Worm (Caenorhabditis elegans) whole organism, L2 larva: ENCODE measurements around the gene rnp-7.

Source experiments
- C34F6.9 ChIP-seq: fragments of 150-350 bp; optimal IDR thresholded peaks from 2 replicates; lab custom pipeline; 2014; ENCODE audit warnings: missing biosample characterization, missing genetic modification characterization
- F13H6.1 ChIP-seq: sonication (generic microtip); optimal IDR thresholded peaks from 2 replicates; lab custom pipeline; 2016; ENCODE audit warnings: missing genetic modification characterization, missing compliant biosample characterization
- R02D3.7 ChIP-seq: fragments of 150-350 bp; optimal IDR thresholded peaks from 2 replicates; lab custom pipeline; 2014; ENCODE audit warnings: missing biosample characterization, missing genetic modification characterization
- Y55F3AM.14 ChIP-seq: fragments of 200-800 bp; sonication (Bioruptor generic); optimal IDR thresholded peaks from 2 replicates; lab custom pipeline; 2018; ENCODE audit warnings: mild to moderate bottlenecking, missing genetic modification characterization, missing compliant biosample characterization
- ZK546.5 ChIP-seq: sonication (generic microtip); optimal IDR thresholded peaks from 2 replicates; lab custom pipeline; 2017; ENCODE audit warnings: missing biosample characterization, missing genetic modification characterization
- alr-1 ChIP-seq: fragments of 150-350 bp; optimal IDR thresholded peaks from 2 replicates; lab custom pipeline; 2014; ENCODE audit warnings: missing biosample characterization, missing genetic modification characterization
- aly-2 ChIP-seq: fragments of 150-350 bp; optimal IDR thresholded peaks from 2 replicates; lab custom pipeline; 2014; ENCODE audit warnings: missing biosample characterization, missing genetic modification characterization
- ama-1 ChIP-seq: fragments of 150-350 bp; optimal IDR thresholded peaks from 2 replicates; lab custom pipeline; 2018; ENCODE audit warnings: inconsistent platforms
- ceh-16 ChIP-seq: fragments of 150-350 bp; optimal IDR thresholded peaks from 2 replicates; lab custom pipeline; 2014; ENCODE audit warnings: missing biosample characterization, missing genetic modification characterization
- ceh-82 ChIP-seq: fragments of 150-350 bp; optimal IDR thresholded peaks from 2 replicates; lab custom pipeline; 2014; ENCODE audit warnings: missing biosample characterization, missing genetic modification characterization
- crh-2 ChIP-seq: sonication (generic microtip); optimal IDR thresholded peaks from 2 replicates; lab custom pipeline; 2017; ENCODE audit warnings: missing biosample characterization, missing genetic modification characterization
- egl-27 ChIP-seq: sonication (generic microtip); optimal IDR thresholded peaks from 3 replicates; lab custom pipeline; 2017; ENCODE audit warnings: missing biosample characterization, missing genetic modification reagents, missing genetic modification characterization
- elt-1 ChIP-seq: fragments of 150-350 bp; optimal IDR thresholded peaks from 2 replicates; lab custom pipeline; 2014; ENCODE audit warnings: missing biosample characterization, missing genetic modification characterization
- elt-3 ChIP-seq: sonication (generic microtip); optimal IDR thresholded peaks from 2 replicates; lab custom pipeline; 2017; ENCODE audit warnings: missing biosample characterization, missing genetic modification characterization
- fos-1 ChIP-seq: fragments of 150-350 bp; optimal IDR thresholded peaks from 2 replicates; lab custom pipeline; 2014; ENCODE audit warnings: missing biosample characterization, missing genetic modification characterization
- lin-11 ChIP-seq: fragments of 150-350 bp; sonication (generic microtip); optimal IDR thresholded peaks from 2 replicates; lab custom pipeline; 2014; ENCODE audit warnings: missing biosample characterization, missing genetic modification characterization, inconsistent platforms, mixed read lengths
- lin-13 ChIP-seq: fragments of 150-350 bp; optimal IDR thresholded peaks from 2 replicates; lab custom pipeline; 2014; ENCODE audit warnings: missing biosample characterization, missing genetic modification reagents, missing genetic modification characterization
- lin-39 ChIP-seq: fragments of 150-350 bp; optimal IDR thresholded peaks from 2 replicates; lab custom pipeline; 2014; ENCODE audit warnings: missing biosample characterization, missing genetic modification reagents, missing genetic modification characterization
- lsy-2 ChIP-seq, 2 experiments: fragments of 150-350 bp in 1 of 2; sonication (generic microtip) in 1 of 2; optimal IDR thresholded peaks; 2 replicates each; lab custom pipeline; 2014 to 2017; ENCODE audit warnings: missing biosample characterization in 2 of 2, missing genetic modification characterization in 2 of 2
- mab-5 ChIP-seq: fragments of 150-350 bp; optimal IDR thresholded peaks from 2 replicates; lab custom pipeline; 2014; ENCODE audit warnings: missing biosample characterization, missing genetic modification characterization
- mbf-1 ChIP-seq: sonication (generic microtip); optimal IDR thresholded peaks from 2 replicates; lab custom pipeline; 2017; ENCODE audit warnings: missing biosample characterization, missing genetic modification characterization
- mdl-1 ChIP-seq, 2 experiments: fragments of 150-350 bp in 1 of 2; sonication (generic microtip) in 1 of 2; optimal IDR thresholded peaks; 2 replicates each; lab custom pipeline; 2017; ENCODE audit warnings: missing biosample characterization in 2 of 2, missing genetic modification characterization in 2 of 2
- nhr-10 ChIP-seq: sonication (generic microtip); optimal IDR thresholded peaks from 2 replicates; lab custom pipeline; 2017; ENCODE audit warnings: missing biosample characterization, missing genetic modification characterization
- nhr-11 ChIP-seq: fragments of 150-350 bp; optimal IDR thresholded peaks from 2 replicates; lab custom pipeline; 2014; ENCODE audit warnings: missing biosample characterization, missing genetic modification characterization
- nhr-12 ChIP-seq: fragments of 150-350 bp; optimal IDR thresholded peaks from 2 replicates; lab custom pipeline; 2014; ENCODE audit warnings: missing biosample characterization, missing genetic modification characterization
- nhr-129 ChIP-seq: fragments of 150-350 bp; optimal IDR thresholded peaks from 2 replicates; lab custom pipeline; 2014; ENCODE audit warnings: missing biosample characterization, missing genetic modification characterization
- nhr-21 ChIP-seq: fragments of 150-350 bp; optimal IDR thresholded peaks from 2 replicates; lab custom pipeline; 2014; ENCODE audit warnings: missing biosample characterization, missing genetic modification characterization
- nhr-23 ChIP-seq: fragments of 150-350 bp; optimal IDR thresholded peaks from 2 replicates; lab custom pipeline; 2014; ENCODE audit warnings: missing biosample characterization, missing genetic modification reagents, missing genetic modification characterization
- nhr-237 ChIP-seq: fragments of 150-350 bp; optimal IDR thresholded peaks from 2 replicates; lab custom pipeline; 2014; ENCODE audit warnings: missing biosample characterization, missing genetic modification characterization
- nhr-25 ChIP-seq: fragments of 150-350 bp; sonication (generic microtip); optimal IDR thresholded peaks from 3 replicates; lab custom pipeline; 2014; ENCODE audit warnings: missing biosample characterization, missing genetic modification characterization
- nhr-6 ChIP-seq: fragments of 150-350 bp; optimal IDR thresholded peaks from 2 replicates; lab custom pipeline; 2014; ENCODE audit warnings: missing biosample characterization, missing genetic modification characterization
- nhr-77 ChIP-seq: fragments of 150-350 bp; optimal IDR thresholded peaks from 2 replicates; lab custom pipeline; 2014; ENCODE audit warnings: missing biosample characterization, missing genetic modification characterization
- peb-1 ChIP-seq: fragments of 150-350 bp; optimal IDR thresholded peaks from 2 replicates; lab custom pipeline; 2014; ENCODE audit warnings: missing biosample characterization, missing genetic modification characterization
- sem-4 ChIP-seq: fragments of 150-350 bp; optimal IDR thresholded peaks from 2 replicates; lab custom pipeline; 2014; ENCODE audit warnings: missing biosample characterization, missing genetic modification reagents, missing genetic modification characterization
- skn-1 ChIP-seq: sonication (generic microtip); optimal IDR thresholded peaks from 2 replicates; lab custom pipeline; 2017; ENCODE audit warnings: missing biosample characterization, missing genetic modification characterization
- sma-3 ChIP-seq: sonication (generic microtip); optimal IDR thresholded peaks from 2 replicates; lab custom pipeline; 2016; ENCODE audit warnings: missing genetic modification reagents, missing genetic modification characterization, missing compliant biosample characterization
- sma-9 ChIP-seq, 2 experiments: fragments of 150-350 bp in 1 of 2; sonication (generic microtip) in 1 of 2; optimal IDR thresholded peaks; 2 replicates each; lab custom pipeline; 2014 to 2016; ENCODE audit warnings: missing genetic modification characterization in 2 of 2, mild to moderate bottlenecking in 1 of 2, missing biosample characterization in 1 of 2, missing compliant biosample characterization in 1 of 2, missing genetic modification reagents in 1 of 2, moderate library complexity in 1 of 2
- snpc-4 ChIP-seq: fragments of 150-350 bp; optimal IDR thresholded peaks from 2 replicates; lab custom pipeline; 2014; ENCODE audit warnings: missing biosample characterization, missing genetic modification characterization
- unc-39 ChIP-seq: fragments of 150-350 bp; optimal IDR thresholded peaks from 2 replicates; lab custom pipeline; 2014; ENCODE audit warnings: missing biosample characterization, missing genetic modification characterization
- unc-55 ChIP-seq: fragments of 150-350 bp; sonication (generic microtip); optimal IDR thresholded peaks from 3 replicates; lab custom pipeline; 2014; ENCODE audit warnings: missing biosample characterization, missing genetic modification reagents, missing genetic modification characterization
- zag-1 ChIP-seq: fragments of 150-350 bp; optimal IDR thresholded peaks from 2 replicates; lab custom pipeline; 2014; ENCODE audit warnings: missing biosample characterization, missing genetic modification characterization
- ztf-1 ChIP-seq: fragments of 200-800 bp; sonication (Bioruptor generic); conservative IDR thresholded peaks from 2 replicates; pipeline ENCODE4 v1.3.6; 2022; ENCODE audit warnings: missing genetic modification characterization, missing compliant biosample characterization
- ztf-11 ChIP-seq: sonication (generic microtip); optimal IDR thresholded peaks from 2 replicates; lab custom pipeline; 2017; ENCODE audit warnings: missing biosample characterization, missing genetic modification characterization

The rnp-7 gene

DNA sequence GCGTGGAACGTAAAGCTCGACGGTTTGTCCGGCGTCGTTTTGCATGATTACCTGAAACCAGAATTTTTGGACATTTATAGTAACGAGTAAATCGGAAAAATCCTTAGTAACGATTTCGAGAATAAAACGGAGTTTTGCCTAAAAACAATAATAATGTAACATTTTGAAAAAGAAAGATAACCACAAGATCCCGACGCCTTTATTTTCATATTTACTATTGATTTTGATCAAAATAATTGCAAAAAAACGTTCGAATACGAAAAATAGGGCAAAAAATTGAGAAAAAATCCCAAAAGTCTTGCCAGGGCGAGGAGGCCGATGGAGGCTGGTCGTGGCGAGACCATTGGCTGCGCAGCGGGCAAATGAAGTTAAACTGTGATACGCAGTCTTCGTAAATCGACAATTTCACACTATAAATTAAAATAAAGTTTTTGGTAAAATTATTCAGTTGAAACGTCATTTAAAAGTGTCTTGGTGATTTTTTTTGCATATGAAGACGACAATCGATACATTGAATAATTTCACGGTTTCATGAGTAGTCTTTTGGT lies 28.7 kb upstream of the rnp-7 start, which contains the start of gene rps-21 (continued):
- TF ChIP-seq sem-4 (peak; percentile 46), lin-39 (tag; lab: Kevin White, UChicago) (no peak), mbf-1 (no peak), sma-9 (GFP tag; optimal IDR thresholded peaks at IDR 0.05; lab: Kevin White, UChicago) (peak; percentile 67), sma-9 (tag; optimal IDR thresholded peaks at IDR 0.05; lab: Kevin White, UChicago) (no peak), ceh-16 (tag; lab: Kevin White, UChicago) (peak; percentile 37)

DNA sequence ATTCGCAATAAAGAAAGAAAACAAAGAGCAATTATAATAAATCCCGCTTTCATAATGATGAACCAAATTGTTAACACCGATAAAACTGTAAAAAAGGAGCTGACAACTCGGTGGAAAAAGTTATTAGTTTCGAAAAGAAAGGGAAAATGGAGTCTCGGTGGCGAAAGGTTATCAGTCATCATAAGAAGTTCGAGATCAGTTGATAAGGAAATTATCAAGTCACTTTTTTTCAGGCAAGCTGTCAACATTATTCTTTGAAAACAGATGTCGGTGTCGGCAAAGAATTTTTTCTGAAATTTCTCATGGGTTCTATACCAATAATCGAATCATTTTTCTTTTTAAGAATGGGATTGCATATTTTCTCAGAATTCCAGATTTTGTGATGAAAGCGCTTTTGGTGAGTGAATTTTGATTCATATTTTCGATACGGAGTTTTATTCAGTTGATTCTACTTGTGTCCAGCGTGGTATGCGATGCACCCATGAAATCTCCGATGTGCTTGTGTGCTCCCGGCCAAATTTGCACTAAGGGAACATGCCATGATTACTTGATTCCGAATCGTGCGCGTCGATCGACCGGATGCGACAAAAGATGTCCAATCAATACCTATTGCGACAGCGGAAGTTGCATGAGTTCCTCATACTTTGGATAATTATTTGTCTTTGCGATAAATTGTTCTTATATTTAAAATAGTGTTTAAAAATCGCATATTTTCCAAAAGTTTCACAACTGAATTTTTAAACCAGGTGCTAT lies 27.5 kb upstream of the rnp-7 start, which contains the start of the genes F37C12.21 and F37C12.10:
Gene F37C12.21 (plus strand): TSS at position 58 of the 753 bp plus-strand sequence.
Gene F37C12.10 (minus strand): TSS at position 85 of the 753 bp plus-strand sequence.
- no peak for TF ChIP-seq nhr-77
- peak; percentile 59 for TF ChIP-seq fos-1 (tag; lab: Kevin White, UChicago)

DNA sequence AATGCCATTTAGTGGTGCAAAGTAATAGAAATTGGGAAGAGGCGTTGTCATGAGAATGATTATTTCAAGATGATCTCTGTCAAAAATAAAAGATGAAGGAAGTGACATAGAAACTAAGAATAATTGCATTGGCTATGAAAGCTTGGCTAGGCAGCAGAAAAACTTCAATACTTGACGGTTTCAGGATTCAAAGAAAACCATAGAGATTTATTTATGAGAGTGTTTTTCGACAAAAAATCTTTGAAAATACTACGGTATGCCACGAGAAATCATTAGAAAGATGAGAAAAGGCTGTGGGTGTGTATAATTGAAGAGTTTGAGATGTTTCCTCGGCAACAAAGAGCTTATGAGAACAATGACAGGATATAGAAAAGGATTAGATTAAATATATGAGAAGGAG lies 24.5 kb upstream of the rnp-7 start, which contains the start of gene F37C12.14:
Gene F37C12.14 (minus strand): TSS at position 101 of the 400 bp plus-strand sequence.
- TF ChIP-seq R02D3.7 (tag; lab: Kevin White, UChicago) (no peak), lin-11 (no peak), lin-13 (GFP tag; lab: Kevin White, UChicago) (no peak), nhr-25 (tag; lab: Kevin White, UChicago) (no peak), snpc-4 (no peak), mab-5 (tag; lab: Kevin White, UChicago) (no peak), nhr-10 (tag; lab: Kevin White, UChicago) (no peak), aly-2 (no peak), elt-3 (tag; lab: Kevin White, UChicago) (no peak), ztf-11 (tag; lab: Kevin White, UChicago) (no peak), ZK546.5 (tag; lab: Kevin White, UChicago) (no peak), nhr-23 (tag; lab: Kevin White, UChicago) (no peak), lin-39 (tag; lab: Kevin White, UChicago) (no peak), mbf-1 (no peak), peb-1 (no peak), ceh-16 (tag; lab: Kevin White, UChicago) (no peak), ceh-82 (tag; lab: Kevin White, UChicago) (no peak)

DNA sequence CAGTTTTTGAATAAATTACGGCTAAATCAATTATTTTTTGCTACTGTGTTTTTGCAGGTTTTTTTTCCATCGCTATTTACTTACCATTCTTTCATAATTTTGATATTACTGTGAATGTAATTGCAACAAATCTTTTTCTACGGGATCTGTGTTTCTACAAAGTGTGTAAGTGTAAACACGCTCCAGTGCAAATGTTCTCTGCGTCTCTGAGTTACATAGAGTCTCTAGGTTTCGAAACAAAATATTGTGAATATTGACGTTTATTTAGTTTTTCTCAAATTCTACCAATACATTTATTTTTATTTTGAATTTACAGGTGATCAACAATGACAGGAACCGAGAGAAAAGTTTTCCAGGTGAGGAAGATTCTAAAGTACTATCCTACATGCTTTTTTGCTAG lies 23.1 kb upstream of the rnp-7 start, which contains the start of gene yju-2:
Gene yju-2 (plus strand): TSS at position 315 of the 400 bp plus-strand sequence.
- no peak for TF ChIP-seq egl-27 (tag; lab: Kevin White, UChicago)
- TF ChIP-seq F13H6.1 (tag; lab: Kevin White, UChicago), result peak; percentile 35
- TF ChIP-seq snpc-4, result no peak
- peak; percentile 32 for TF ChIP-seq nhr-21 (tag; lab: Kevin White, UChicago)
- no peak for TF ChIP-seq peb-1
- peak; percentile 49 for TF ChIP-seq sma-9 (GFP tag; optimal IDR thresholded peaks at IDR 0.05; lab: Kevin White, UChicago)
- no peak for TF ChIP-seq sma-9 (tag; optimal IDR thresholded peaks at IDR 0.05; lab: Kevin White, UChicago)
- TF ChIP-seq nhr-25 (tag; lab: Kevin White, UChicago), result peak; percentile 54
- no peak for TF ChIP-seq nhr-77
- no peak for TF ChIP-seq lin-39 (tag; lab: Kevin White, UChicago)
- TF ChIP-seq C34F6.9 (tag; lab: Kevin White, UChicago), result peak; percentile 92
- TF ChIP-seq nhr-12 (tag; lab: Kevin White, UChicago), result no peak
- peak; percentile 32 for TF ChIP-seq fos-1 (tag; lab: Kevin White, UChicago)
- no peak for TF ChIP-seq nhr-11 (tag; lab: Kevin White, UChicago)
- TF ChIP-seq ztf-11 (tag; lab: Kevin White, UChicago), result no peak
- no peak for TF ChIP-seq zag-1 (tag; lab: Kevin White, UChicago)
- TF ChIP-seq ceh-82 (tag; lab: Kevin White, UChicago), result no peak
- no peak for TF ChIP-seq aly-2
- no peak for TF ChIP-seq ztf-1 (GFP tag; lab: Robert Waterston, UW)
- TF ChIP-seq mdl-1 (tag; optimal IDR thresholded peaks at IDR 0.05; lab: Kevin White, UChicago), result no peak
- no peak for TF ChIP-seq elt-1 (tag; lab: Kevin White, UChicago)
- TF ChIP-seq skn-1 (tag; lab: Kevin White, UChicago), result peak; percentile 15
- TF ChIP-seq elt-3 (tag; lab: Kevin White, UChicago), result no peak
- no peak for TF ChIP-seq nhr-10 (tag; lab: Kevin White, UChicago)
- TF ChIP-seq nhr-237 (tag; lab: Kevin White, UChicago), result no peak
- TF ChIP-seq ZK546.5 (tag; lab: Kevin White, UChicago), result no peak
- TF ChIP-seq lin-11, result no peak
- peak; percentile 29 to 82 for TF ChIP-seq lsy-2 (tag; optimal IDR thresholded peaks at IDR 0.05; lab: Kevin White, UChicago)
- no peak for TF ChIP-seq Y55F3AM.14 (GFP tag; lab: Kevin White, UChicago)
- peak; percentile 36 for TF ChIP-seq lin-13 (GFP tag; lab: Kevin White, UChicago)
- TF ChIP-seq ama-1 (lab: Kevin White, UChicago), result peak; percentile 15
- peak; percentile 34 for TF ChIP-seq sma-3 (GFP tag; lab: Kevin White, UChicago)
- no peak for TF ChIP-seq alr-1 (tag; lab: Kevin White, UChicago)
- TF ChIP-seq unc-39 (tag; lab: Kevin White, UChicago), result no peak
- peak; percentile 87 for TF ChIP-seq unc-55 (GFP tag; lab: Kevin White, UChicago)
- peak; percentile 82 for TF ChIP-seq nhr-129 (tag; lab: Kevin White, UChicago)
- peak; percentile 67 for TF ChIP-seq crh-2 (tag; lab: Kevin White, UChicago)
- no peak for TF ChIP-seq mbf-1
- TF ChIP-seq nhr-6 (tag; lab: Kevin White, UChicago), result no peak
- TF ChIP-seq ceh-16 (tag; lab: Kevin White, UChicago), result no peak
